Worm (Caenorhabditis elegans): ENCODE results near the gene rpb-8.

Gene rpb-8

DNA sequence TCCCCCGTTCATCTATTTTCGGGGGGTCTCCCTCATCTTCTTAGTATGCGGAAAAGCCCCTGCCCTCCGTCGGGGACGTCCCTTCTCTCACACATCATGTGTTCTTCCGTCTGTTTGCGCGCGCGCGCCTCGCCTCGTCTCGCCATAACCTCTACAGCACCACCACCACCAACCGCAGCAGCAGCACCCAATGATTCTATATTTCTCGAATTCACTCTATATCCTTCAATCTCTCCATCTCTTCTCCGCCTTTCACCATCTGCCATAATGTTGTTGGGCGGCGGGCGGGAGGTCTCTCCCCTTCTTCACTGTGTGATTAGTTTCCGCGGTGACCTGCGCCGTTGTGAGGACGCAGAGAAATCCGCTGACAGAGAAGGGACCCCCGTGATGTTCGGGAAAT, 29.5 kb upstream of the rpb-8 start:
- TF ChIP-seq Y48G9A.11 (GFP tag; IDR thresholded peaks at IDR 0.05) (0 out of 2 replicates have a peak, but pooled peaks have one; percentile 10), unc-130 (GFP tag; optimal IDR thresholded peaks at IDR 0.05) (no peak), nhr-76 (tag; optimal IDR thresholded peaks at IDR 0.05) (no peak), egl-43 (GFP tag; IDR thresholded peaks at IDR 0.05) (peak; percentile 42; the same call in 1 of the 2 replicates), set-16 (GFP tag; IDR thresholded peaks at IDR 0.05) (peak; percentile 82), aha-1 (tag) (peak; percentile 98), spr-3 (GFP tag; optimal IDR thresholded peaks at IDR 0.05) (no peak), rbr-2 (tag; optimal IDR thresholded peaks at IDR 0.05) (peak; percentile 23), mep-1 (tag; optimal IDR thresholded peaks at IDR 0.05) (peak; percentile 27), ctbp-1 (GFP tag; IDR thresholded peaks at IDR 0.05) (0 out of 2 replicates have a peak, but pooled peaks have one; percentile 30), gei-8 (GFP tag; optimal IDR thresholded peaks at IDR 0.05) (peak; percentile 11), hlh-30 (tag; optimal IDR thresholded peaks at IDR 0.05; ENCODE audit: insufficient read depth) (peak; percentile 82), madf-9 (GFP tag; conservative IDR thresholded peaks at IDR 0.05) (peak; percentile 78), F26F4.8 (GFP tag; conservative IDR thresholded peaks at IDR 0.05) (no peak), hlh-11 (tag; optimal IDR thresholded peaks at IDR 0.05) (peak; percentile 36), hmg-1.1 (GFP tag; IDR thresholded peaks at IDR 0.05) (peak; percentile 38; the same call in 1 of the 2 replicates), pqm-1 (tag; optimal IDR thresholded peaks at IDR 0.05) (no peak), F10B5.3 (tag; optimal IDR thresholded peaks at IDR 0.05) (no peak), nhr-42 (GFP tag; IDR thresholded peaks at IDR 0.05) (0 out of 2 replicates have a peak, but pooled peaks have one; percentile 27), mdl-1 (tag; optimal IDR thresholded peaks at IDR 0.05) (peak; percentile 11 to 34), mes-2 (tag; optimal IDR thresholded peaks at IDR 0.05; ENCODE audit: poor library complexity, severe bottlenecking) (peak; percentile 37)

- TF ChIP-seq F49E8.2 (tag; optimal IDR thresholded peaks at IDR 0.05; ENCODE audit: borderline replicate concordance) (no peak), hmg-1.1 (GFP tag; IDR thresholded peaks at IDR 0.05) (no peak), zip-2 (tag; optimal IDR thresholded peaks at IDR 0.05) (no peak), vab-7 (GFP tag; IDR thresholded peaks at IDR 0.05) (no peak), nhr-11 (tag; optimal IDR thresholded peaks at IDR 0.05) (no peak), ceh-20 (GFP tag; IDR thresholded peaks at IDR 0.05) (no peak), T20F7.1 (GFP tag; optimal IDR thresholded peaks at IDR 0.05) (no peak), attf-4 (tag; optimal IDR thresholded peaks at IDR 0.05) (no peak), dpl-1 (GFP tag; optimal IDR thresholded peaks at IDR 0.05) (no peak), nhr-237 (tag; optimal IDR thresholded peaks at IDR 0.05) (no peak), rbr-2 (tag; optimal IDR thresholded peaks at IDR 0.05) (no peak), lin-15B (tag; optimal IDR thresholded peaks at IDR 0.05) (no peak), ztf-11 (tag; optimal IDR thresholded peaks at IDR 0.05) (no peak), unc-130 (GFP tag; optimal IDR thresholded peaks at IDR 0.05) (no peak), lin-39 (tag; optimal IDR thresholded peaks at IDR 0.05) (no peak), skn-1 (tag; optimal IDR thresholded peaks at IDR 0.05) (no peak), daf-8 (GFP tag; IDR thresholded peaks at IDR 0.05) (no peak), hlh-30 (tag; optimal IDR thresholded peaks at IDR 0.05; ENCODE audit: insufficient read depth) (no peak), ZK546.5 (tag; optimal IDR thresholded peaks at IDR 0.05) (no peak), nhr-76 (tag; optimal IDR thresholded peaks at IDR 0.05) (no peak)
These were observed 26.4 kb upstream of the rpb-8 start, which contains the start of gene ntl-9 for ce11 chrIII:4944213-4944612. Gene ntl-9 (plus strand): TSS chrIII:4944513.

ce11 chrIII:4939267-4939666, 21.5 kb upstream of the rpb-8 start, which contains the start of gene rpb-2:
Gene rpb-2 (plus strand): TSS chrIII:4939567.
- TF ChIP-seq ztf-7 (tag; optimal IDR thresholded peaks at IDR 0.05), result no peak
- TF ChIP-seq attf-4 (tag; optimal IDR thresholded peaks at IDR 0.05), result no peak
- TF ChIP-seq lir-3 (tag; optimal IDR thresholded peaks at IDR 0.05), result no peak

Measured in whole organism, L4 larva.